Worm (Caenorhabditis elegans) whole organism, midembryonic: Measurements from ENCODE around the gene dmd-3.

Experiments used
- cog-1 ChIP-seq: sonication (generic microtip); optimal IDR thresholded peaks from 2 replicates; lab custom pipeline; 2016; ENCODE audit warnings: missing genetic modification characterization, missing compliant biosample characterization
- med-1 ChIP-seq: sonication (generic microtip); optimal IDR thresholded peaks from 2 replicates; lab custom pipeline; 2017; ENCODE audit warnings: missing genetic modification characterization, mild to moderate bottlenecking, missing compliant biosample characterization, antibody characterized with exemption, missing genetic modification reagents; ENCODE audit not compliant: insufficient read depth
- ztf-23 ChIP-seq: fragments of 200-800 bp; sonication (Bioruptor generic); IDR thresholded peaks from 2 replicates; pipeline ENCODE4 v1.3.6; 2022; ENCODE audit warnings: missing genetic modification reagents, missing genetic modification characterization, missing compliant biosample characterization

- TF ChIP-seq ztf-23 = no peak
- no peak for TF ChIP-seq cog-1 (tag; lab: Kevin White, UChicago)
- TF ChIP-seq med-1 (GFP tag; lab: Kevin White, UChicago) = no peak
These were observed at the start of gene dmd-3 for ce11 chrV:19655151-19655550.
